Worm (Caenorhabditis elegans) whole organism, young adult: Measurements from ENCODE around the gene W04G3.13.

ENCODE experiments used
- B0035.1 ChIP-seq: sonication (generic microtip); optimal IDR thresholded peaks from 2 replicates; lab custom pipeline; 2016; ENCODE audit warnings: missing genetic modification characterization, mild to moderate bottlenecking, missing compliant biosample characterization, missing genotype, missing genetic modification reagents
- C17E4.6 ChIP-seq: fragments of 200-800 bp; sonication (Bioruptor generic); IDR thresholded peaks from 2 replicates; pipeline ENCODE4 v1.3.6; 2022; ENCODE audit warnings: missing genetic modification reagents, missing genetic modification characterization, missing compliant biosample characterization
- F33H1.4 ChIP-seq: fragments of 200-800 bp; sonication (Bioruptor generic); IDR thresholded peaks from 2 replicates; pipeline ENCODE4 v1.3.6; 2022; ENCODE audit warnings: missing genetic modification reagents, missing genetic modification characterization, missing compliant biosample characterization
- F37B4.10 ChIP-seq: fragments of 200-800 bp; sonication (Bioruptor generic); IDR thresholded peaks from 2 replicates; pipeline ENCODE4 v1.3.6; 2022; ENCODE audit warnings: missing genetic modification characterization, missing compliant biosample characterization
- F49E8.2 ChIP-seq: sonication (generic microtip); optimal IDR thresholded peaks from 3 replicates; lab custom pipeline; 2017; ENCODE audit warnings: missing genetic modification characterization, mild to moderate bottlenecking, missing compliant biosample characterization, antibody characterized with exemption, moderate library complexity; ENCODE audit not compliant: insufficient read depth
- Y53G8AR.9 ChIP-seq: fragments of 200-800 bp; sonication (Bioruptor generic); conservative IDR thresholded peaks from 2 replicates; pipeline ENCODE4 v1.3.6; 2022; ENCODE audit warnings: missing genetic modification reagents, missing genetic modification characterization, missing compliant biosample characterization
- Y56A3A.18 ChIP-seq: fragments of 200-800 bp; sonication (Bioruptor generic); IDR thresholded peaks from 2 replicates; pipeline ENCODE4 v1.3.6; 2022; ENCODE audit warnings: missing genetic modification reagents, missing genetic modification characterization, missing compliant biosample characterization
- Y67H2A.10 ChIP-seq: fragments of 200-800 bp; sonication (Bioruptor generic); conservative IDR thresholded peaks from 2 replicates; pipeline ENCODE4 v1.3.6; 2022; ENCODE audit warnings: missing genetic modification reagents, missing genetic modification characterization, missing compliant biosample characterization
- ZK185.1 ChIP-seq: sonication (generic microtip); optimal IDR thresholded peaks from 2 replicates; lab custom pipeline; 2016; ENCODE audit warnings: mild to moderate bottlenecking, missing genetic modification characterization, missing compliant biosample characterization; ENCODE audit not compliant: poor library complexity, severe bottlenecking
- aptf-3 ChIP-seq: fragments of 200-800 bp; sonication (Bioruptor generic); IDR thresholded peaks from 2 replicates; pipeline ENCODE4 v1.3.6; 2022; ENCODE audit warnings: missing genetic modification characterization, missing compliant biosample characterization
- bed-2 ChIP-seq: fragments of 200-800 bp; sonication (Bioruptor generic); IDR thresholded peaks from 2 replicates; pipeline ENCODE4 v1.3.6; 2022; ENCODE audit warnings: missing genetic modification reagents, missing genetic modification characterization, missing compliant biosample characterization
- ceh-58 ChIP-seq: fragments of 200-800 bp; sonication (Bioruptor generic); IDR thresholded peaks from 2 replicates; pipeline ENCODE4 v1.3.6; 2022; ENCODE audit warnings: missing genetic modification characterization, missing compliant biosample characterization
- ceh-79 ChIP-seq: sonication (generic microtip); optimal IDR thresholded peaks from 2 replicates; lab custom pipeline; 2017; ENCODE audit warnings: mild to moderate bottlenecking, missing genetic modification characterization, missing compliant biosample characterization
- ceh-91 ChIP-seq: fragments of 200-800 bp; sonication (Bioruptor generic); IDR thresholded peaks from 2 replicates; pipeline ENCODE4 v1.3.6; 2022; ENCODE audit warnings: missing genetic modification reagents, missing genetic modification characterization, missing compliant biosample characterization
- die-1 ChIP-seq: sonication (generic microtip); optimal IDR thresholded peaks from 2 replicates; lab custom pipeline; 2016; ENCODE audit warnings: missing genotype, mild to moderate bottlenecking, missing genetic modification characterization, missing compliant biosample characterization
- dox-1 ChIP-seq: fragments of 200-800 bp; sonication (Bioruptor generic); IDR thresholded peaks from 2 replicates; pipeline ENCODE4 v1.3.6; 2022; ENCODE audit warnings: missing genetic modification reagents, missing genetic modification characterization, missing compliant biosample characterization
- efl-1 ChIP-seq: fragments of 150-350 bp; optimal IDR thresholded peaks from 2 replicates; lab custom pipeline; 2014; ENCODE audit warnings: missing biosample characterization, missing genetic modification reagents, missing genetic modification characterization
- egrh-3 ChIP-seq: fragments of 200-800 bp; sonication (Bioruptor generic); IDR thresholded peaks from 2 replicates; pipeline ENCODE4 v1.3.6; 2022; ENCODE audit warnings: missing genetic modification reagents, missing genetic modification characterization, missing compliant biosample characterization
- ekl-4 ChIP-seq: fragments of 200-800 bp; sonication (Bioruptor generic); IDR thresholded peaks from 2 replicates; pipeline ENCODE4 v1.3.6; 2022; ENCODE audit warnings: missing genetic modification reagents, missing genetic modification characterization, missing compliant biosample characterization
- fkh-3 ChIP-seq: sonication (generic microtip); optimal IDR thresholded peaks from 2 replicates; lab custom pipeline; 2016; ENCODE audit warnings: mild to moderate bottlenecking, missing genetic modification characterization, missing compliant biosample characterization
- him-1 ChIP-seq: sonication (generic microtip); optimal IDR thresholded peaks from 2 replicates; lab custom pipeline; 2016; ENCODE audit warnings: missing genotype, missing genetic modification reagents, missing genetic modification characterization, missing compliant biosample characterization
- lag-1 ChIP-seq: fragments of 200-800 bp; sonication (Bioruptor generic); IDR thresholded peaks from 2 replicates; pipeline ENCODE4 v1.3.6; 2022; ENCODE audit warnings: missing genetic modification reagents, missing genetic modification characterization, missing compliant biosample characterization
- lin-35 ChIP-seq, 3 experiments: fragments of 150-350 bp in 2 of 3; sonication (generic microtip) in 1 of 3; optimal IDR thresholded peaks; 2 replicates each; lab custom pipeline; 2014 to 2018; ENCODE audit warnings: missing biosample characterization in 3 of 3, missing genetic modification characterization in 3 of 3, missing genetic modification reagents in 3 of 3
- lsy-27 ChIP-seq: sonication (generic microtip); optimal IDR thresholded peaks from 2 replicates; lab custom pipeline; 2017; ENCODE audit warnings: missing genetic modification characterization, mild to moderate bottlenecking, missing compliant biosample characterization, antibody characterized with exemption, missing genotype, borderline replicate concordance; ENCODE audit not compliant: insufficient read depth
- madf-6 ChIP-seq: fragments of 200-800 bp; sonication (Bioruptor generic); IDR thresholded peaks from 2 replicates; pipeline ENCODE4 v1.3.6; 2022; ENCODE audit warnings: missing genetic modification reagents, missing genetic modification characterization, missing compliant biosample characterization
- madf-8 ChIP-seq: fragments of 200-800 bp; sonication (Bioruptor generic); conservative IDR thresholded peaks from 2 replicates; pipeline ENCODE4 v1.3.6; 2022; ENCODE audit warnings: missing genetic modification reagents, missing genetic modification characterization, missing compliant biosample characterization
- mel-28 ChIP-seq: sonication (generic microtip); optimal IDR thresholded peaks from 2 replicates; lab custom pipeline; 2016; ENCODE audit warnings: borderline replicate concordance, mild to moderate bottlenecking, missing genetic modification characterization, missing compliant biosample characterization
- mes-4 ChIP-seq: sonication (generic microtip); optimal IDR thresholded peaks from 2 replicates; lab custom pipeline; 2016; ENCODE audit warnings: missing genotype, missing genetic modification characterization, missing compliant biosample characterization
- nfya-2 ChIP-seq: fragments of 200-800 bp; sonication (Bioruptor generic); IDR thresholded peaks from 2 replicates; pipeline ENCODE4 v1.3.6; 2022; ENCODE audit warnings: missing genetic modification reagents, missing genetic modification characterization, missing compliant biosample characterization
- nfyb-1 ChIP-seq: fragments of 200-800 bp; sonication (Bioruptor generic); IDR thresholded peaks from 2 replicates; pipeline ENCODE4 v1.3.6; 2022; ENCODE audit warnings: missing genetic modification reagents, missing genetic modification characterization, missing compliant biosample characterization
- nhr-179 ChIP-seq: sonication (generic microtip); optimal IDR thresholded peaks from 2 replicates; lab custom pipeline; 2016; ENCODE audit warnings: mild to moderate bottlenecking, missing genetic modification characterization, missing compliant biosample characterization
- nhr-27 ChIP-seq: fragments of 200-800 bp; sonication (Bioruptor generic); optimal IDR thresholded peaks from 2 replicates; lab custom pipeline; 2018; ENCODE audit warnings: mild to moderate bottlenecking, missing genetic modification characterization, moderate library complexity, missing compliant biosample characterization
- nhr-80 ChIP-seq: sonication (generic microtip); optimal IDR thresholded peaks from 2 replicates; lab custom pipeline; 2016; ENCODE audit warnings: missing genetic modification characterization, missing compliant biosample characterization
- pbrm-1 ChIP-seq: fragments of 200-800 bp; sonication (Bioruptor generic); IDR thresholded peaks from 2 replicates; pipeline ENCODE4 v1.3.6; 2022; ENCODE audit warnings: missing genetic modification reagents, missing genetic modification characterization, missing compliant biosample characterization
- pha-4 ChIP-seq: fragments of 150-350 bp; sonication (generic microtip); optimal IDR thresholded peaks from 2 replicates; lab custom pipeline; 2014; ENCODE audit warnings: missing biosample characterization, missing genetic modification reagents, missing genetic modification characterization
- sea-2 ChIP-seq: fragments of 200-800 bp; sonication (Bioruptor generic); IDR thresholded peaks from 2 replicates; pipeline ENCODE4 v1.3.6; 2022; ENCODE audit warnings: missing genetic modification characterization, missing compliant biosample characterization
- snpc-4 ChIP-seq, 5 experiments: fragments of 150-350 bp in 1 of 5; sonication (generic microtip) in 4 of 5; optimal IDR thresholded peaks; 2 replicates each; lab custom pipeline; 2014 to 2018; ENCODE audit warnings: missing genetic modification characterization in 5 of 5, missing biosample characterization in 3 of 5, antibody characterized with exemption in 2 of 5, mild to moderate bottlenecking in 2 of 5, missing compliant biosample characterization in 2 of 5, missing genotype in 2 of 5, moderate library complexity in 2 of 5, missing genetic modification reagents in 1 of 5
- somi-1 ChIP-seq: fragments of 200-800 bp; sonication (Bioruptor generic); optimal IDR thresholded peaks from 2 replicates; lab custom pipeline; 2018; ENCODE audit warnings: mild to moderate bottlenecking, missing genetic modification characterization, missing compliant biosample characterization
- unc-130 ChIP-seq: sonication (generic microtip); optimal IDR thresholded peaks from 2 replicates; lab custom pipeline; 2016; ENCODE audit warnings: missing genetic modification reagents, missing genetic modification characterization, missing compliant biosample characterization
- xnd-1 ChIP-seq: sonication (generic microtip); optimal IDR thresholded peaks from 2 replicates; lab custom pipeline; 2016; ENCODE audit warnings: missing genotype, missing genetic modification reagents, missing genetic modification characterization, missing compliant biosample characterization
- ztf-26 ChIP-seq: sonication (generic microtip); optimal IDR thresholded peaks from 2 replicates; lab custom pipeline; 2017; ENCODE audit warnings: missing genetic modification characterization, missing compliant biosample characterization
- ztf-28 ChIP-seq: fragments of 200-800 bp; sonication (Bioruptor generic); IDR thresholded peaks from 2 replicates; pipeline ENCODE4 v1.3.6; 2022; ENCODE audit warnings: missing genetic modification reagents, missing genetic modification characterization, missing compliant biosample characterization

W04G3.13 gene

ce11 chrX:11085162-11085561 is 5.6 kb upstream of the W04G3.13 start, which contains the start of gene W04G3.7 (continued):
- TF ChIP-seq lsy-27 (tag; lab: Kevin White, UChicago) (no peak), madf-6 (GFP tag; lab: Robert Waterston, UW) (no peak)
- TF ChIP-seq, all 124 proteins: peak for 0

ce11 chrX:11080170-11080728 is 682 bp upstream of the W04G3.13 start, which contains the start of gene sulp-7:
TSS of gene sulp-7 (plus strand) at chrX:11080678.
- TF ChIP-seq nfya-2 (GFP tag; lab: Robert Waterston, UW) = no peak
- TF ChIP-seq mes-4 (tag; lab: Kevin White, UChicago) = no peak
- no peak for TF ChIP-seq snpc-4 (GFP tag; optimal IDR thresholded peaks at IDR 0.05; lab: Kevin White, UChicago)
- TF ChIP-seq snpc-4 (tag; optimal IDR thresholded peaks at IDR 0.05; lab: Kevin White, UChicago) = no peak
- peak; percentile 35 for TF ChIP-seq nhr-80 (tag; lab: Kevin White, UChicago)

- no peak for TF ChIP-seq pha-4 (tag; lab: Kevin White, UChicago)
- TF ChIP-seq ceh-79 (tag; lab: Kevin White, UChicago) = no peak
- TF ChIP-seq egrh-3 (GFP tag; lab: Robert Waterston, UW) = no peak
- TF ChIP-seq ceh-58 (GFP tag; lab: Robert Waterston, UW) = no peak
- TF ChIP-seq lin-35 (GFP tag; optimal IDR thresholded peaks at IDR 0.05; lab: Kevin White, UChicago) = no peak
- TF ChIP-seq B0035.1 (tag; lab: Kevin White, UChicago) = no peak
- TF ChIP-seq nhr-179 = no peak
- TF ChIP-seq sea-2 (GFP tag; lab: Robert Waterston, UW) = no peak
- no peak for TF ChIP-seq fkh-3
- TF ChIP-seq Y53G8AR.9 (GFP tag; lab: Robert Waterston, UW) = no peak
- TF ChIP-seq pbrm-1 (GFP tag; lab: Robert Waterston, UW) = no peak
- TF ChIP-seq aptf-3 (GFP tag; lab: Robert Waterston, UW) = no peak
- no peak for TF ChIP-seq nhr-27 (tag; lab: Kevin White, UChicago)
Observed at ce11 chrX:11078150-11078549, 1.4 kb downstream of the W04G3.13 start, which contains the start of gene W04G3.10. TSS of gene W04G3.10 (minus strand) at chrX:11078250.

- TF ChIP-seq Y67H2A.10 (GFP tag; lab: Robert Waterston, UW) (no peak), madf-8 (GFP tag; lab: Robert Waterston, UW) (no peak), nhr-179 (no peak), Y56A3A.18 (GFP tag; lab: Robert Waterston, UW) (no peak), F33H1.4 (GFP tag; lab: Robert Waterston, UW) (no peak), pha-4 (tag; lab: Kevin White, UChicago) (no peak), die-1 (tag; lab: Kevin White, UChicago) (no peak), ekl-4 (no peak), F37B4.10 (no peak), dox-1 (no peak), efl-1 (GFP tag; lab: Kevin White, UChicago) (no peak), F49E8.2 (no peak), nfyb-1 (no peak), ZK185.1 (no peak)
Observed at ce11 chrX:11076491-11076890, 3.1 kb downstream of the W04G3.13 start, which contains the start of gene W04G3.12. TSS of gene W04G3.12 (minus strand) at chrX:11076801.

ce11 chrX:11073358-11073757 is 6.2 kb downstream of the W04G3.13 start, which contains the start of gene W04G3.5:
TSS of gene W04G3.5 (plus strand) at chrX:11073658.
- TF ChIP-seq somi-1 (GFP tag; lab: Kevin White, UChicago) (no peak), him-1 (tag; lab: Kevin White, UChicago) (no peak), mel-28 (no peak), unc-130 (GFP tag; lab: Kevin White, UChicago) (no peak), Y53G8AR.9 (GFP tag; lab: Robert Waterston, UW) (no peak), ceh-91 (GFP tag; lab: Robert Waterston, UW) (no peak), ztf-28 (GFP tag; lab: Robert Waterston, UW) (no peak), xnd-1 (tag; lab: Kevin White, UChicago) (no peak), lag-1 (GFP tag; lab: Robert Waterston, UW) (no peak), C17E4.6 (GFP tag; lab: Robert Waterston, UW) (no peak), ztf-26 (tag; lab: Kevin White, UChicago) (no peak), bed-2 (no peak), efl-1 (GFP tag; lab: Kevin White, UChicago) (no peak)
